Worm (Caenorhabditis elegans): Measurements from ENCODE around the gene gtf-2A2.
"Not testable (repeated sequence)": the region's sequence is repeated elsewhere in the genome, so short reads cannot be mapped to it uniquely, and the experiment has no call there.

DNA sequence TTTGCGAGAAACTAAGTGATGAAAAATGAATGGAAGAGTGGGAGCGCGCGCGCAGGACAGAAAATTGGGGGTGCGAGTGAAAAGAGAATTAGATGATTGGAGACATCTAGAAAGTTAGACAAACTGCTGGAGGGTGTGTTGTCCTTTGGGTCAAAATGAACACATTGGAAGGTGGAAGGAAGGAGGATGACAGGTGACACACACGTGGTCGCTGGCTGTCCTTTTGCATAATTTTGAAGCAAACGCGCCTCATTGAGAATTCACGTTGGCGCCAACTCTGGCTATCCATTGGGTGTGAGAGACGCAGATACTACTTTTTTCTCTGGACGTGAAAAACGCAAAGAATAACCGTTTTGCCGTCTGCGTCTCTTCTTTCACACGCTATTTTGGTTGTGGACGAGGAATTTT lies 40.9 kb downstream of the gtf-2A2 start:
- TF ChIP-seq dpl-1 (GFP tag; optimal IDR thresholded peaks at IDR 0.05) (peak in 1 of 3 experiments; percentile 54), efl-1 (optimal IDR thresholded peaks at IDR 0.05) (peak; percentile 33 to 77), efl-1 (GFP tag; optimal IDR thresholded peaks at IDR 0.05 in 1 of 2) (peak; percentile 44 to 83), pax-3 (tag; optimal IDR thresholded peaks at IDR 0.05) (peak; percentile 56)
- not testable (repeated sequence) for TF ChIP-seq xbp-1 (tag; optimal IDR thresholded peaks at IDR 0.05); ceh-63 (GFP tag; optimal IDR thresholded peaks at IDR 0.05); fos-1 (tag; optimal IDR thresholded peaks at IDR 0.05); pqm-1 (tag; optimal IDR thresholded peaks at IDR 0.05); nhr-12 (tag; optimal IDR thresholded peaks at IDR 0.05); unc-62 (GFP tag; optimal IDR thresholded peaks at IDR 0.05); nhr-90 (tag; optimal IDR thresholded peaks at IDR 0.05; ENCODE audit: poor library complexity); lin-39 (tag; optimal IDR thresholded peaks at IDR 0.05); lin-15B (tag; optimal IDR thresholded peaks at IDR 0.05)

Data from whole organism, L1 larva.